In the genomic region with DNA sequence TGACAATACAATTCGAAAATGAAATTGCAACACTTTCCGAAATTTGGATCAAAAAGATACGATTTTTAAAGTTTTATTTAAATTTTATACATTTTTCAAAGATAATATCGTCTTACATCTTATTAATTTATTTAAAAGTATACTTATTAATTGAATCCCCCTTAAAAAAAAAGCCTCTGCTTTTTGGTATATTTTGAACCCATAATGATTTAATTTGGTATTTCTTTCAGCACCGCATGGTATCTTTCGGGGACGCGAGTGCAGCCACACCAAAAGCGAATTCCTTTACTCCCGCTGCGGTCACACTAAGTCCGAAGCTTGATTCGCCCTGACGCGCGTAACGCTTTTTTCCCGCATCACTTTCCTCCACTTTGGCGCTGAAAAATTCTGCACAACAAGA, we compare ENCODE assay signal across 2 fruit fly cellular contexts.
TF ChIP-seq lines count a peak whose summit lies in the region.

No protein-coding gene starts in this region.

TF ChIP-seq in whole organism, embryonic, 481 proteins besides CTCF, POLR2A, EP300 and RAD21 (continued from another document and continues in another):
- peak; percentile 49; the same call in 1 of the 2 replicates for TF ChIP-seq CG32772 (GFP tag; IDR thresholded peaks at IDR 0.05; lab: Robert Waterston, UW)
- peak; percentile 12 for TF ChIP-seq Nf-YC (tag; optimal IDR thresholded peaks at IDR 0.05; lab: Kevin White, UChicago)
- TF ChIP-seq Trl (optimal IDR thresholded peaks at IDR 0.05; lab: Kevin White, UChicago) = no peak
- TF ChIP-seq Trl (GFP tag; optimal IDR thresholded peaks at IDR 0.05; lab: Kevin White, UChicago) = no peak
- TF ChIP-seq CG18476 (GFP tag; optimal IDR thresholded peaks at IDR 0.05; lab: Kevin White, UChicago) = no peak
- no peak for TF ChIP-seq CG2129 (GFP tag; IDR thresholded peaks at IDR 0.05; lab: Robert Waterston, UW; ENCODE audit: partially characterized antibody)
- no peak for TF ChIP-seq CG13624 (GFP tag; optimal IDR thresholded peaks at IDR 0.05; lab: Kevin White, UChicago)
- TF ChIP-seq sob (GFP tag; IDR thresholded peaks at IDR 0.05; lab: Robert Waterston, UW) = peak; percentile 52
- peak; percentile 18; the same call in 1 of the 3 replicates for TF ChIP-seq B-H1 (GFP tag; IDR thresholded peaks at IDR 0.05; lab: Robert Waterston, UW)
- TF ChIP-seq CG9932 (GFP tag; IDR thresholded peaks at IDR 0.05; lab: Robert Waterston, UW) = peak; percentile 71
- TF ChIP-seq Blimp-1 (GFP tag; optimal IDR thresholded peaks at IDR 0.05; lab: Kevin White, UChicago) = peak; percentile 21
- no peak for TF ChIP-seq z (GFP tag; IDR thresholded peaks at IDR 0.05; lab: Robert Waterston, UW)
- peak; percentile 47; the same call in 1 of the 2 replicates for TF ChIP-seq ssp (GFP tag; IDR thresholded peaks at IDR 0.05; lab: Robert Waterston, UW)
- peak; percentile 25 for TF ChIP-seq lab (GFP tag; optimal IDR thresholded peaks at IDR 0.05; lab: Kevin White, UChicago)
- TF ChIP-seq CG14710 (tag; optimal IDR thresholded peaks at IDR 0.05; lab: Kevin White, UChicago) = peak; percentile 51
- TF ChIP-seq sim (GFP tag; IDR thresholded peaks at IDR 0.05; lab: Robert Waterston, UW) = no peak
- TF ChIP-seq CG9817 (tag; optimal IDR thresholded peaks at IDR 0.05; lab: Kevin White, UChicago) = peak; percentile 57
- no peak for TF ChIP-seq HLH3B (GFP tag; IDR thresholded peaks at IDR 0.05; lab: Robert Waterston, UW)
- no peak for TF ChIP-seq CG7372 (GFP tag; IDR thresholded peaks at IDR 0.05; lab: Robert Waterston, UW)
- TF ChIP-seq CG34422 (GFP tag; IDR thresholded peaks at IDR 0.05; lab: Robert Waterston, UW) = 0 out of 3 replicates have a peak, but pooled peaks have one; percentile 20
- TF ChIP-seq CoRest (tag; optimal IDR thresholded peaks at IDR 0.05; lab: Kevin White, UChicago) = peak; percentile 75
- peak; percentile 73 for TF ChIP-seq Ets97D (GFP tag; optimal IDR thresholded peaks at IDR 0.05; lab: Kevin White, UChicago)
- TF ChIP-seq chif (GFP tag; optimal IDR thresholded peaks at IDR 0.05; lab: Kevin White, UChicago) = no peak
- TF ChIP-seq Ptx1 (GFP tag; IDR thresholded peaks at IDR 0.05; lab: Robert Waterston, UW) = 0 out of 2 replicates have a peak, but pooled peaks have one; percentile 14
- peak; percentile 64 for TF ChIP-seq gem (tag; optimal IDR thresholded peaks at IDR 0.05; lab: Kevin White, UChicago)
- TF ChIP-seq CG12769 (tag; optimal IDR thresholded peaks at IDR 0.05; lab: Kevin White, UChicago) = peak; percentile 22
- TF ChIP-seq so (GFP tag; IDR thresholded peaks at IDR 0.05; lab: Robert Waterston, UW) = 0 out of 3 replicates have a peak, but pooled peaks have one; percentile 27
- TF ChIP-seq CG7839 (tag; optimal IDR thresholded peaks at IDR 0.05; lab: Kevin White, UChicago) = peak; percentile 43
- TF ChIP-seq Nf-YA (GFP tag; IDR thresholded peaks at IDR 0.05; lab: Robert Waterston, UW) = no peak
- TF ChIP-seq CG13894 (tag; optimal IDR thresholded peaks at IDR 0.05; lab: Kevin White, UChicago) = peak; percentile 68
- 0 out of 2 replicates have a peak, but pooled peaks have one; percentile 9 for TF ChIP-seq CG11696 (GFP tag; IDR thresholded peaks at IDR 0.05; lab: Robert Waterston, UW)
- peak; percentile 65 for TF ChIP-seq CG12391 (tag; optimal IDR thresholded peaks at IDR 0.05; lab: Kevin White, UChicago)
- TF ChIP-seq pan (optimal IDR thresholded peaks at IDR 0.05; lab: Kevin White, UChicago) = no peak
- TF ChIP-seq pan (GFP tag; optimal IDR thresholded peaks at IDR 0.05 in 1 of 2, IDR thresholded peaks at IDR 0.05 in 1 of 2) = peak in 1 of 2 experiments; percentile 43
- peak in 1 of 2 experiments; percentile 51 for TF ChIP-seq dpn (GFP tag; optimal IDR thresholded peaks at IDR 0.05; lab: Kevin White, UChicago)
- peak; percentile 56; the same call in 1 of the 3 replicates for TF ChIP-seq CG11456 (GFP tag; IDR thresholded peaks at IDR 0.05; lab: Robert Waterston, UW)
- TF ChIP-seq E2f2 (GFP tag; IDR thresholded peaks at IDR 0.05; lab: Robert Waterston, UW) = peak; percentile 82
- peak; percentile 43 for TF ChIP-seq CG10267 (tag; optimal IDR thresholded peaks at IDR 0.05; lab: Kevin White, UChicago)
- peak; percentile 60; the same call in 2 of the 3 replicates for TF ChIP-seq CG17361 (GFP tag; IDR thresholded peaks at IDR 0.05; lab: Robert Waterston, UW)
- peak; percentile 45 for TF ChIP-seq CG15601 (tag; optimal IDR thresholded peaks at IDR 0.05; lab: Kevin White, UChicago)
- TF ChIP-seq CG8388 (GFP tag; optimal IDR thresholded peaks at IDR 0.05; lab: Kevin White, UChicago) = peak; percentile 3
- peak; percentile 39 for TF ChIP-seq unpg (GFP tag; optimal IDR thresholded peaks at IDR 0.05; lab: Kevin White, UChicago)
- peak; percentile 27 for TF ChIP-seq zen (tag; optimal IDR thresholded peaks at IDR 0.05; lab: Kevin White, UChicago)
- TF ChIP-seq Rfx (GFP tag; IDR thresholded peaks at IDR 0.05; lab: Robert Waterston, UW) = peak; percentile 65
- no peak for TF ChIP-seq Poxn (GFP tag; IDR thresholded peaks at IDR 0.05; lab: Robert Waterston, UW)
- TF ChIP-seq CG32532 (GFP tag; IDR thresholded peaks at IDR 0.05; lab: Robert Waterston, UW) = peak; percentile 63
- 0 out of 4 replicates have a peak, but pooled peaks have one; percentile 13 for TF ChIP-seq Dll (GFP tag; IDR thresholded peaks at IDR 0.05; lab: Robert Waterston, UW; ENCODE audit: partially characterized antibody)
- TF ChIP-seq CG10654 (GFP tag; optimal IDR thresholded peaks at IDR 0.05; lab: Kevin White, UChicago) = peak; percentile 21
- peak; percentile 40 for TF ChIP-seq Mad (GFP tag; optimal IDR thresholded peaks at IDR 0.05; lab: Kevin White, UChicago)
- TF ChIP-seq unc-4 (GFP tag; IDR thresholded peaks at IDR 0.05; lab: Robert Waterston, UW; ENCODE audit: partially characterized antibody) = 0 out of 2 replicates have a peak, but pooled peaks have one; percentile 34
- peak; percentile 29 for TF ChIP-seq CG1647 (GFP tag; optimal IDR thresholded peaks at IDR 0.05; lab: Kevin White, UChicago)
- TF ChIP-seq CHES-1-like (GFP tag; optimal IDR thresholded peaks at IDR 0.05; lab: Kevin White, UChicago) = no peak
- peak; percentile 60 for TF ChIP-seq ewg (GFP tag; optimal IDR thresholded peaks at IDR 0.05; lab: Kevin White, UChicago)
- no peak for TF ChIP-seq CG3838 (GFP tag; optimal IDR thresholded peaks at IDR 0.05; lab: Kevin White, UChicago)
- peak; percentile 59 for TF ChIP-seq CG30403 (GFP tag; optimal IDR thresholded peaks at IDR 0.05; lab: Kevin White, UChicago)
- 0 out of 2 replicates have a peak, but pooled peaks have one; percentile 8 for TF ChIP-seq Drgx (GFP tag; IDR thresholded peaks at IDR 0.05; lab: Robert Waterston, UW)
- TF ChIP-seq CG10979 (tag; optimal IDR thresholded peaks at IDR 0.05; lab: Kevin White, UChicago) = peak; percentile 3
- 0 out of 3 replicates have a peak, but pooled peaks have one; percentile 42 for TF ChIP-seq Opbp (GFP tag; IDR thresholded peaks at IDR 0.05; lab: Robert Waterston, UW; ENCODE audit: partially characterized antibody)
- TF ChIP-seq CG11560 (tag; IDR thresholded peaks at IDR 0.05; lab: Robert Waterston, UW) = no peak
- TF ChIP-seq Sin3A (optimal IDR thresholded peaks at IDR 0.05; lab: Kevin White, UChicago) = peak; percentile 37

TF ChIP-seq in whole organism, prepupa, 60 proteins besides CTCF, POLR2A, EP300 and RAD21 (continued from another document):
- TF ChIP-seq CG11294 (GFP tag; IDR thresholded peaks at IDR 0.05; lab: Robert Waterston, UW) (no peak), spab (GFP tag; optimal IDR thresholded peaks at IDR 0.05; lab: Kevin White, UChicago) (no peak), CG34406 (GFP tag; optimal IDR thresholded peaks at IDR 0.05; lab: Kevin White, UChicago) (no peak), CG16779 (tag; optimal IDR thresholded peaks at IDR 0.05; lab: Kevin White, UChicago) (no peak), CG11902 (GFP tag; optimal IDR thresholded peaks at IDR 0.05; lab: Kevin White, UChicago) (no peak), acj6 (GFP tag; optimal IDR thresholded peaks at IDR 0.05; lab: Kevin White, UChicago) (peak; percentile 14), dac (GFP tag; optimal IDR thresholded peaks at IDR 0.05; lab: Kevin White, UChicago) (no peak), vri (GFP tag; optimal IDR thresholded peaks at IDR 0.05; lab: Kevin White, UChicago) (no peak), dsx (GFP tag; optimal IDR thresholded peaks at IDR 0.05; lab: Kevin White, UChicago; ENCODE audit: poor library complexity, severe bottlenecking) (no peak), OdsH (GFP tag; optimal IDR thresholded peaks at IDR 0.05; lab: Kevin White, UChicago) (peak; percentile 45), Eip93F (GFP tag; optimal IDR thresholded peaks at IDR 0.05; lab: Kevin White, UChicago) (no peak), ss (GFP tag; optimal IDR thresholded peaks at IDR 0.05; lab: Kevin White, UChicago) (no peak), CG11762 (GFP tag; optimal IDR thresholded peaks at IDR 0.05; lab: Kevin White, UChicago; ENCODE audit: insufficient read depth) (no peak), salr (GFP tag; optimal IDR thresholded peaks at IDR 0.05; lab: Kevin White, UChicago) (no peak), Ets96B (tag; optimal IDR thresholded peaks at IDR 0.05; lab: Kevin White, UChicago) (no peak), cyc (GFP tag; optimal IDR thresholded peaks at IDR 0.05; lab: Kevin White, UChicago) (peak; percentile 6), Sox102F (GFP tag; optimal IDR thresholded peaks at IDR 0.05; lab: Kevin White, UChicago) (no peak), CG31627 (GFP tag; optimal IDR thresholded peaks at IDR 0.05; lab: Kevin White, UChicago) (no peak), CG4318 (GFP tag; optimal IDR thresholded peaks at IDR 0.05; lab: Kevin White, UChicago) (no peak), CG6163 (GFP tag; IDR thresholded peaks at IDR 0.05; lab: Robert Waterston, UW) (0 out of 3 replicates have a peak, but pooled peaks have one; percentile 13), svp (GFP tag; lab: Kevin White, UChicago) (no peak), CG6854 (GFP tag; optimal IDR thresholded peaks at IDR 0.05; lab: Kevin White, UChicago) (no peak), Hr38 (GFP tag; optimal IDR thresholded peaks at IDR 0.05; lab: Kevin White, UChicago) (no peak), Hr39 (GFP tag; optimal IDR thresholded peaks at IDR 0.05; lab: Kevin White, UChicago) (no peak), Sox14 (GFP tag; optimal IDR thresholded peaks at IDR 0.05; lab: Kevin White, UChicago) (no peak), CG8632 (GFP tag; optimal IDR thresholded peaks at IDR 0.05; lab: Kevin White, UChicago) (no peak), eg (GFP tag; IDR thresholded peaks at IDR 0.05; lab: Robert Waterston, UW) (no peak), Eip78C (GFP tag; lab: Kevin White, UChicago) (peak; percentile 65), CG1621 (tag; optimal IDR thresholded peaks at IDR 0.05; lab: Kevin White, UChicago) (no peak), lz (GFP tag; optimal IDR thresholded peaks at IDR 0.05; lab: Kevin White, UChicago) (no peak), CG32006 (GFP tag; optimal IDR thresholded peaks at IDR 0.05; lab: Kevin White, UChicago) (peak; percentile 20), Sox15 (GFP tag; optimal IDR thresholded peaks at IDR 0.05; lab: Kevin White, UChicago) (no peak), CG6792 (GFP tag; optimal IDR thresholded peaks at IDR 0.05; lab: Kevin White, UChicago) (no peak), CG3919 (GFP tag; optimal IDR thresholded peaks at IDR 0.05; lab: Kevin White, UChicago) (no peak), Met (GFP tag; optimal IDR thresholded peaks at IDR 0.05; lab: Kevin White, UChicago) (no peak), achi (GFP tag; optimal IDR thresholded peaks at IDR 0.05; lab: Kevin White, UChicago) (peak; percentile 11), Gug (GFP tag; IDR thresholded peaks at IDR 0.05; lab: Robert Waterston, UW) (no peak), Lpt (GFP tag; optimal IDR thresholded peaks at IDR 0.05; lab: Kevin White, UChicago) (no peak)
